Fruit fly (Drosophila melanogaster) whole organism, embryonic: ENCODE measurements around the gene CG8292.
A peak's percentile ranks its signal among the peaks of the same experiment; 100 is the strongest.

Experiments used
- Atf-2 ChIP-seq: fragments of 200-800 bp; sonication (Bioruptor generic); optimal IDR thresholded peaks from 2 replicates; lab custom pipeline; 2016; ENCODE audit warnings: missing biosample characterization, missing genetic modification characterization
- B-H1 ChIP-seq: fragments of 200-800 bp; sonication (Bioruptor generic); IDR thresholded peaks from 3 replicates; pipeline ENCODE4 v1.3.6; 2022; ENCODE audit warnings: missing biosample characterization, missing genetic modification characterization
- B-H2 ChIP-seq: fragments of 200-800 bp; sonication (Bioruptor generic); optimal IDR thresholded peaks from 2 replicates; lab custom pipeline; 2018; ENCODE audit warnings: missing biosample characterization, mild to moderate bottlenecking, missing genetic modification characterization
- CG11456 ChIP-seq: fragments of 200-800 bp; sonication (Bioruptor generic); IDR thresholded peaks from 3 replicates; pipeline ENCODE4 v1.3.6; 2022; ENCODE audit warnings: missing biosample characterization, missing genetic modification characterization
- CG12155 ChIP-seq: fragments of 200-800 bp; sonication (Bioruptor generic); optimal IDR thresholded peaks from 3 replicates; lab custom pipeline; 2016; ENCODE audit warnings: missing biosample characterization, missing genetic modification characterization
- CG12219 ChIP-seq: fragments of 200-800 bp; sonication (Bioruptor generic); optimal IDR thresholded peaks from 3 replicates; lab custom pipeline; 2018; ENCODE audit warnings: missing biosample characterization, mild to moderate bottlenecking, missing genetic modification characterization
- CG12942 ChIP-seq: fragments of 200-800 bp; sonication (Bioruptor generic); optimal IDR thresholded peaks from 3 replicates; lab custom pipeline; 2016; ENCODE audit warnings: missing biosample characterization, missing genetic modification characterization
- CG13123 ChIP-seq: fragments of 200-800 bp; sonication (Bioruptor generic); optimal IDR thresholded peaks from 2 replicates; lab custom pipeline; 2016; ENCODE audit warnings: missing biosample characterization, missing genetic modification characterization
- CG13424 ChIP-seq: fragments of 200-800 bp; sonication (Bioruptor generic); optimal IDR thresholded peaks from 2 replicates; lab custom pipeline; 2019; ENCODE audit warnings: missing biosample characterization, mild to moderate bottlenecking, missing genetic modification characterization, moderate library complexity
- CG13624 ChIP-seq: fragments of 200-800 bp; sonication (Bioruptor generic); optimal IDR thresholded peaks from 2 replicates; lab custom pipeline; 2016; ENCODE audit warnings: missing biosample characterization, missing genetic modification characterization
- CG13894 ChIP-seq: fragments of 200-800 bp; sonication (Bioruptor generic); optimal IDR thresholded peaks from 3 replicates; lab custom pipeline; 2018; ENCODE audit warnings: missing biosample characterization, mild to moderate bottlenecking, missing genetic modification characterization, moderate library complexity
- CG14441 ChIP-seq: fragments of 200-800 bp; sonication (Bioruptor generic); IDR thresholded peaks from 2 replicates; pipeline ENCODE4 v1.3.6; 2022; ENCODE audit warnings: missing biosample characterization, missing genetic modification characterization
- CG14710 ChIP-seq: fragments of 200-800 bp; sonication (Bioruptor generic); optimal IDR thresholded peaks from 3 replicates; lab custom pipeline; 2019; ENCODE audit warnings: missing biosample characterization, mild to moderate bottlenecking, missing genetic modification characterization, moderate library complexity
- CG14860 ChIP-seq: fragments of 200-800 bp; sonication (Bioruptor generic); IDR thresholded peaks from 3 replicates; pipeline ENCODE4 v1.3.6; 2022; ENCODE audit warnings: missing biosample characterization, missing genetic modification characterization; ENCODE audit not compliant: partially characterized antibody
- CG15073 ChIP-seq: fragments of 200-800 bp; sonication (Bioruptor generic); optimal IDR thresholded peaks from 2 replicates; lab custom pipeline; 2016; ENCODE audit warnings: missing biosample characterization, missing genetic modification characterization
- CG15479 ChIP-seq: fragments of 200-800 bp; sonication (Bioruptor generic); optimal IDR thresholded peaks from 3 replicates; lab custom pipeline; 2019; ENCODE audit warnings: missing biosample characterization, mild to moderate bottlenecking, missing genetic modification characterization, moderate library complexity
- CG17328 ChIP-seq: fragments of 200-800 bp; sonication (Bioruptor generic); IDR thresholded peaks from 2 replicates; pipeline ENCODE4 v1.3.6; 2022; ENCODE audit warnings: missing biosample characterization, missing genetic modification characterization
- CG17385 ChIP-seq: fragments of 200-800 bp; sonication (Bioruptor generic); optimal IDR thresholded peaks from 3 replicates; lab custom pipeline; 2018; ENCODE audit warnings: missing biosample characterization, mild to moderate bottlenecking, missing genetic modification characterization
- CG2712 ChIP-seq: fragments of 200-800 bp; optimal IDR thresholded peaks from 3 replicates; lab custom pipeline; 2019; ENCODE audit warnings: missing biosample characterization, mild to moderate bottlenecking, missing genetic modification characterization, moderate library complexity
- CG3838 ChIP-seq: fragments of 200-800 bp; sonication (Bioruptor generic); optimal IDR thresholded peaks from 3 replicates; lab custom pipeline; 2016; ENCODE audit warnings: missing biosample characterization, missing genetic modification characterization
- CG6254 ChIP-seq: fragments of 200-800 bp; sonication (Bioruptor generic); optimal IDR thresholded peaks from 3 replicates; lab custom pipeline; 2017; ENCODE audit warnings: mild to moderate bottlenecking, missing biosample characterization, missing genetic modification reagents, missing genetic modification characterization
- CG9437 ChIP-seq: fragments of 200-800 bp; sonication (Bioruptor generic); optimal IDR thresholded peaks from 2 replicates; lab custom pipeline; 2018; ENCODE audit warnings: missing biosample characterization, mild to moderate bottlenecking, missing genetic modification characterization
- Dek ChIP-seq: fragments of 200-800 bp; sonication (Bioruptor generic); optimal IDR thresholded peaks from 3 replicates; lab custom pipeline; 2019; ENCODE audit warnings: missing biosample characterization, mild to moderate bottlenecking, missing genetic modification characterization, moderate library complexity
- Eip74EF ChIP-seq, 2 experiments: fragments of 200-800 bp in 1 of 2; fragments of >200 bp in 1 of 2; sonication (Bioruptor generic) in 1 of 2; optimal IDR thresholded peaks; 2 replicates each; lab custom pipeline; 2017 to 2019; ENCODE audit warnings: missing biosample characterization in 2 of 2, missing genetic modification characterization in 2 of 2, mild to moderate bottlenecking in 1 of 2, moderate library complexity in 1 of 2
- Ets97D ChIP-seq: fragments of 200-800 bp; sonication (Bioruptor generic); optimal IDR thresholded peaks from 3 replicates; lab custom pipeline; 2016; ENCODE audit warnings: missing biosample characterization, missing genetic modification characterization
- HHEX ChIP-seq: fragments of 200-800 bp; sonication (Bioruptor generic); optimal IDR thresholded peaks from 3 replicates; lab custom pipeline; 2017; ENCODE audit warnings: missing biosample characterization, mild to moderate bottlenecking, missing genetic modification characterization, missing genetic modification reagents
- Kr ChIP-seq: fragments of 200-800 bp; sonication (Bioruptor generic); optimal IDR thresholded peaks from 2 replicates; lab custom pipeline; 2017; ENCODE audit warnings: missing biosample characterization, mild to moderate bottlenecking, missing genetic modification characterization
- Lim3 ChIP-seq: fragments of 200-800 bp; sonication (Bioruptor generic); IDR thresholded peaks from 2 replicates; pipeline ENCODE4 v1.3.6; 2022; ENCODE audit warnings: missing biosample characterization, missing genetic modification characterization
- Meics ChIP-seq: fragments of 200-800 bp; sonication (Bioruptor generic); optimal IDR thresholded peaks from 2 replicates; lab custom pipeline; 2017; ENCODE audit warnings: missing biosample characterization, mild to moderate bottlenecking, missing genetic modification characterization
- Myb ChIP-seq: fragments of 200-800 bp; sonication (Bioruptor generic); optimal IDR thresholded peaks from 2 replicates; lab custom pipeline; 2016; ENCODE audit warnings: missing biosample characterization, missing genetic modification characterization
- NC2α ChIP-seq: fragments of 200-800 bp; sonication (Bioruptor generic); optimal IDR thresholded peaks from 2 replicates; lab custom pipeline; 2016; ENCODE audit warnings: missing biosample characterization, missing genetic modification characterization
- Sin3A ChIP-seq: fragments of >200 bp; optimal IDR thresholded peaks from 2 replicates; lab custom pipeline; 2018
- Sox102F ChIP-seq: fragments of 200-800 bp; sonication (Bioruptor generic); optimal IDR thresholded peaks from 2 replicates; lab custom pipeline; 2018; ENCODE audit warnings: missing biosample characterization, mild to moderate bottlenecking, missing genetic modification characterization, moderate library complexity
- bbx ChIP-seq: fragments of 200-800 bp; sonication (Bioruptor generic); IDR thresholded peaks from 2 replicates; pipeline ENCODE4 v1.3.6; 2022; ENCODE audit warnings: missing biosample characterization, missing genetic modification characterization; ENCODE audit not compliant: partially characterized antibody
- caup ChIP-seq: fragments of 200-800 bp; sonication (Bioruptor generic); optimal IDR thresholded peaks from 3 replicates; lab custom pipeline; 2017; ENCODE audit warnings: missing biosample characterization, mild to moderate bottlenecking, missing genetic modification characterization, moderate library complexity; ENCODE audit not compliant: severe bottlenecking
- chn ChIP-seq: fragments of 200-800 bp; sonication (Bioruptor generic); optimal IDR thresholded peaks from 2 replicates; lab custom pipeline; 2016; ENCODE audit warnings: missing biosample characterization, missing genetic modification characterization
- ci ChIP-seq: fragments of 200-800 bp; sonication (Bioruptor generic); IDR thresholded peaks from 3 replicates; pipeline ENCODE4 v1.3.6; 2022; ENCODE audit warnings: missing biosample characterization, missing genetic modification characterization
- corto ChIP-seq: fragments of 200-800 bp; sonication (Bioruptor generic); optimal IDR thresholded peaks from 2 replicates; lab custom pipeline; 2016; ENCODE audit warnings: missing biosample characterization, mild to moderate bottlenecking, missing genetic modification characterization, moderate library complexity
- croc ChIP-seq: fragments of 200-800 bp; sonication (Bioruptor generic); conservative IDR thresholded peaks from 3 replicates; pipeline ENCODE4 v1.3.6; 2022; ENCODE audit warnings: missing biosample characterization, missing genetic modification characterization
- crp ChIP-seq, 2 experiments: fragments of 200-800 bp; sonication (Bioruptor generic); optimal IDR thresholded peaks; 2 replicates in 1 of 2; 3 replicates in 1 of 2; lab custom pipeline; 2017; ENCODE audit warnings: missing biosample characterization in 2 of 2, missing genetic modification characterization in 2 of 2, mild to moderate bottlenecking in 1 of 2, moderate library complexity in 1 of 2
- dimm ChIP-seq: fragments of 200-800 bp; sonication (Bioruptor generic); IDR thresholded peaks from 2 replicates; pipeline ENCODE4 v1.3.6; 2022; ENCODE audit warnings: missing biosample characterization, missing genetic modification characterization
- dmrt11E ChIP-seq: fragments of 200-800 bp; sonication (Bioruptor generic); optimal IDR thresholded peaks from 3 replicates; lab custom pipeline; 2018; ENCODE audit warnings: missing biosample characterization, mild to moderate bottlenecking, missing genetic modification characterization, moderate library complexity
- eyg ChIP-seq: fragments of 200-800 bp; sonication (Bioruptor generic); optimal IDR thresholded peaks from 3 replicates; lab custom pipeline; 2016; ENCODE audit warnings: missing biosample characterization, missing genetic modification characterization
- ind ChIP-seq: fragments of 200-800 bp; sonication (Bioruptor generic); optimal IDR thresholded peaks from 3 replicates; lab custom pipeline; 2016; ENCODE audit warnings: missing biosample characterization, missing genetic modification characterization
- odd ChIP-seq: fragments of 200-800 bp; sonication (Bioruptor generic); optimal IDR thresholded peaks from 2 replicates; lab custom pipeline; 2017; ENCODE audit warnings: missing biosample characterization, mild to moderate bottlenecking, missing genetic modification characterization
- onecut ChIP-seq: fragments of 200-800 bp; sonication (Bioruptor generic); IDR thresholded peaks from 2 replicates; pipeline ENCODE4 v1.3.6; 2022; ENCODE audit warnings: missing biosample characterization, missing genetic modification characterization
- org-1 ChIP-seq: fragments of 200-800 bp; sonication (Bioruptor generic); optimal IDR thresholded peaks from 2 replicates; lab custom pipeline; 2017; ENCODE audit warnings: missing biosample characterization, missing genetic modification characterization
- seq ChIP-seq: fragments of 200-800 bp; sonication (Bioruptor generic); IDR thresholded peaks from 2 replicates; pipeline ENCODE4 v1.3.6; 2022; ENCODE audit warnings: missing biosample characterization, missing genetic modification characterization
- shn ChIP-seq: fragments of 200-800 bp; sonication (Bioruptor generic); optimal IDR thresholded peaks from 3 replicates; lab custom pipeline; 2016; ENCODE audit warnings: missing biosample characterization, missing genetic modification characterization
- slbo ChIP-seq: fragments of 200-800 bp; sonication (Bioruptor generic); IDR thresholded peaks from 2 replicates; pipeline ENCODE4 v1.3.6; 2022; ENCODE audit warnings: missing biosample characterization, missing genetic modification characterization

The CG8292 gene

dm6 chr2L:8204996-8205567, 12.7 kb downstream of the CG8292 start, which contains the start of gene SLC5A11 (continued):
- peak; percentile 98 for TF ChIP-seq CG12155 (GFP tag; lab: Kevin White, UChicago)
- peak; percentile 79 for TF ChIP-seq chn (GFP tag; lab: Kevin White, UChicago)
- peak; percentile 95 for TF ChIP-seq ci (GFP tag; lab: Robert Waterston, UW)
- peak; percentile 100 for TF ChIP-seq slbo (GFP tag; lab: Robert Waterston, UW)
- peak; percentile 95 for TF ChIP-seq Atf-2 (GFP tag; lab: Kevin White, UChicago)
- peak; percentile 97 for TF ChIP-seq HHEX
- TF ChIP-seq Eip74EF (GFP tag; optimal IDR thresholded peaks at IDR 0.05; lab: Kevin White, UChicago) = peak in 1 of 2 experiments; percentile 100
- TF ChIP-seq CG17385 (GFP tag; lab: Kevin White, UChicago) = peak; percentile 93
- TF ChIP-seq org-1 (GFP tag; lab: Kevin White, UChicago) = peak; percentile 100
- 0 out of 3 replicates have a peak, but pooled peaks have one; percentile 12 for TF ChIP-seq CG14860
- TF ChIP-seq CG14441 = peak; percentile 97
- TF ChIP-seq seq = peak; percentile 100
- TF ChIP-seq corto (GFP tag; lab: Kevin White, UChicago) = peak; percentile 99
- TF ChIP-seq CG3838 (GFP tag; lab: Kevin White, UChicago) = peak; percentile 97
- peak; percentile 97 for TF ChIP-seq CG12942
- TF ChIP-seq CG17328 (GFP tag; lab: Robert Waterston, UW) = peak; percentile 95
- TF ChIP-seq odd (GFP tag; lab: Kevin White, UChicago) = peak; percentile 95
- peak; percentile 88 for TF ChIP-seq CG14710 (tag; lab: Kevin White, UChicago)
- TF ChIP-seq shn (GFP tag; lab: Kevin White, UChicago) = peak; percentile 56
- peak; percentile 93 for TF ChIP-seq CG12219 (GFP tag; lab: Kevin White, UChicago)
- no peak for TF ChIP-seq Kr (GFP tag; lab: Kevin White, UChicago)
- peak; percentile 99 for TF ChIP-seq CG13624 (GFP tag; lab: Kevin White, UChicago)
- peak; percentile 94 for TF ChIP-seq CG13894 (tag; lab: Kevin White, UChicago)
- peak; percentile 83 for TF ChIP-seq CG15073 (GFP tag; lab: Kevin White, UChicago)
- peak in 1 of 2 experiments; percentile 71 for TF ChIP-seq crp (GFP tag; optimal IDR thresholded peaks at IDR 0.05; lab: Kevin White, UChicago)
- peak; percentile 88 for TF ChIP-seq Sox102F (GFP tag; lab: Kevin White, UChicago)
- TF ChIP-seq Dek (tag; lab: Kevin White, UChicago) = peak; percentile 96
- peak; percentile 95 for TF ChIP-seq dimm (GFP tag; lab: Robert Waterston, UW)
- peak; percentile 96 for TF ChIP-seq ind (GFP tag; lab: Kevin White, UChicago)
- TF ChIP-seq CG6254 (GFP tag; lab: Kevin White, UChicago) = peak; percentile 89
- TF ChIP-seq B-H1 = peak; percentile 95
- peak; percentile 100 for TF ChIP-seq caup (GFP tag; lab: Kevin White, UChicago)
- TF ChIP-seq CG13123 (GFP tag; lab: Kevin White, UChicago) = peak; percentile 87
- TF ChIP-seq CG11456 = peak; percentile 96
- TF ChIP-seq croc (GFP tag; lab: Robert Waterston, UW) = peak; percentile 97
- TF ChIP-seq CG15479 (GFP tag; lab: Kevin White, UChicago) = peak; percentile 59
- TF ChIP-seq bbx (GFP tag; lab: Robert Waterston, UW) = no peak; the same call in 1 of the 2 replicates
- TF ChIP-seq CG2712 (tag; lab: Kevin White, UChicago) = peak; percentile 98
- peak; percentile 22 for TF ChIP-seq NC2α
- peak; percentile 85 for TF ChIP-seq onecut
- TF ChIP-seq Myb (GFP tag; lab: Kevin White, UChicago) = peak; percentile 43
- peak; percentile 88 for TF ChIP-seq B-H2 (GFP tag; lab: Kevin White, UChicago)
- TF ChIP-seq eyg = peak; percentile 96
- peak; percentile 98 for TF ChIP-seq Meics (GFP tag; lab: Kevin White, UChicago)
- peak; percentile 2 for TF ChIP-seq dmrt11E (tag; lab: Kevin White, UChicago)
- TF ChIP-seq Lim3 (GFP tag; lab: Robert Waterston, UW) = peak; percentile 99
- peak; percentile 97 for TF ChIP-seq CG13424 (tag; lab: Kevin White, UChicago)
- TF ChIP-seq CG9437 (GFP tag; lab: Kevin White, UChicago) = peak; percentile 93
- TF ChIP-seq Ets97D (GFP tag; lab: Kevin White, UChicago) = peak; percentile 96
- no peak for TF ChIP-seq Sin3A (lab: Kevin White, UChicago)
